Fruit fly (Drosophila melanogaster): ENCODE measurements around the gene Skel.
A peak's percentile ranks its signal among the peaks of the same experiment; 100 is the strongest.

Skel gene

DNA sequence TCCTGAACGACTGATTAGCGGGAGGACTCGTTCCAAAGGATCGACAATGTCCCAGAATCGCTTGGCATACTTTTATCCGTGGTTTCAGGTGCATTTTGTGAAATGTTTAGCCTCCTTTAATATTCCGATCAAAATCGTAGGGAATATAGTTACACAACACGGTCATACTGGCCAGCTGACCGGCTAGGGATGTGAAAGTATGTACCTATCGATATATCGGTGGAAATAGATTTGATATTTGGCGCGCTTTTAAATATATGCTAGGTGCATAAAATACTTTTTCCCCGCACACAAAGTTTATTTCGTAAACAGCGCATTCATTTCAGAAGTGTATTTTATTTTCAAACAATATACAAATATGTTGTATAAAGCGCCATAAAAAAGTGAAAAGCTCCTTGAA, 21.4 kb downstream of the Skel start, which contains the start of gene CG31278 (continued):
- no peak for TF ChIP-seq mirr (GFP tag; optimal IDR thresholded peaks at IDR 0.05)
- TF ChIP-seq gro (GFP tag; optimal IDR thresholded peaks at IDR 0.05), result no peak
- TF ChIP-seq Asciz (GFP tag; optimal IDR thresholded peaks at IDR 0.05), result no peak
- TF ChIP-seq CG9932 (GFP tag; IDR thresholded peaks at IDR 0.05), result no peak
- no peak for TF ChIP-seq Rx (GFP tag; IDR thresholded peaks at IDR 0.05)
- peak; percentile 83 for TF ChIP-seq Dref (GFP tag; IDR thresholded peaks at IDR 0.05)
- TF ChIP-seq BtbVII (GFP tag; optimal IDR thresholded peaks at IDR 0.05), result no peak
- TF ChIP-seq ato (GFP tag; IDR thresholded peaks at IDR 0.05; ENCODE audit: partially characterized antibody), result peak; percentile 77
- no peak for TF ChIP-seq croc (GFP tag; conservative IDR thresholded peaks at IDR 0.05)
- no peak for TF ChIP-seq CG33557 (GFP tag; optimal IDR thresholded peaks at IDR 0.05)
- TF ChIP-seq CG32772 (GFP tag; IDR thresholded peaks at IDR 0.05), result no peak
- TF ChIP-seq HLH54F (GFP tag; optimal IDR thresholded peaks at IDR 0.05), result no peak
- peak; percentile 73 for TF ChIP-seq Med (GFP tag)
- TF ChIP-seq prd (optimal IDR thresholded peaks at IDR 0.05), result no peak
- no peak for TF ChIP-seq prd (GFP tag; IDR thresholded peaks at IDR 0.05)
- no peak for TF ChIP-seq usp (GFP tag; optimal IDR thresholded peaks at IDR 0.05)
- TF ChIP-seq CHES-1-like (GFP tag; optimal IDR thresholded peaks at IDR 0.05), result no peak
- TF ChIP-seq sna (GFP tag; IDR thresholded peaks at IDR 0.05; ENCODE audit: partially characterized antibody), result peak; percentile 78; the same call in 1 of the 2 replicates
- TF ChIP-seq gt (GFP tag; IDR thresholded peaks at IDR 0.05), result no peak
- no peak for TF ChIP-seq gem (tag; optimal IDR thresholded peaks at IDR 0.05)
- TF ChIP-seq mld (GFP tag; IDR thresholded peaks at IDR 0.05; ENCODE audit: partially characterized antibody), result 0 out of 3 replicates have a peak, but pooled peaks have one; percentile 53
- no peak for TF ChIP-seq hkb (optimal IDR thresholded peaks at IDR 0.05)
- no peak for TF ChIP-seq hkb (GFP tag; IDR thresholded peaks at IDR 0.05)
- no peak for TF ChIP-seq CG8944 (GFP tag; optimal IDR thresholded peaks at IDR 0.05)
- no peak for TF ChIP-seq lmd (GFP tag; IDR thresholded peaks at IDR 0.05)
- peak; percentile 91 for TF ChIP-seq Dp (GFP tag; optimal IDR thresholded peaks at IDR 0.05)
- TF ChIP-seq CG4617 (GFP tag; optimal IDR thresholded peaks at IDR 0.05; ENCODE audit: borderline replicate concordance), result peak; percentile 66
- peak; percentile 88 for TF ChIP-seq MBD-R2 (GFP tag; IDR thresholded peaks at IDR 0.05)
- TF ChIP-seq CG7963 (GFP tag; IDR thresholded peaks at IDR 0.05; ENCODE audit: partially characterized antibody), result peak; percentile 80
- no peak for TF ChIP-seq bab2 (GFP tag; optimal IDR thresholded peaks at IDR 0.05)
- no peak for TF ChIP-seq rib (GFP tag; IDR thresholded peaks at IDR 0.05)
- no peak for TF ChIP-seq CG10462 (GFP tag; optimal IDR thresholded peaks at IDR 0.05)
- no peak for TF ChIP-seq CG7556 (GFP tag; optimal IDR thresholded peaks at IDR 0.05)
- no peak for TF ChIP-seq ap (GFP tag; IDR thresholded peaks at IDR 0.05)
- TF ChIP-seq CG18619 (GFP tag; optimal IDR thresholded peaks at IDR 0.05), result no peak
- no peak for TF ChIP-seq CG11247 (GFP tag; IDR thresholded peaks at IDR 0.05)
- no peak for TF ChIP-seq CoRest (tag; optimal IDR thresholded peaks at IDR 0.05)
- TF ChIP-seq CG2116 (GFP tag; optimal IDR thresholded peaks at IDR 0.05), result peak; percentile 46
- no peak for TF ChIP-seq Awh (GFP tag; IDR thresholded peaks at IDR 0.05)
- TF ChIP-seq en (GFP tag; optimal IDR thresholded peaks at IDR 0.05), result no peak
- TF ChIP-seq Jarid2 (GFP tag; optimal IDR thresholded peaks at IDR 0.05), result no peak
- no peak for TF ChIP-seq Fer2 (tag; optimal IDR thresholded peaks at IDR 0.05)
- no peak for TF ChIP-seq br (optimal IDR thresholded peaks at IDR 0.05)
- no peak for TF ChIP-seq wor (GFP tag; IDR thresholded peaks at IDR 0.05)
- TF ChIP-seq CG8359 (GFP tag; optimal IDR thresholded peaks at IDR 0.05; ENCODE audit: borderline replicate concordance), result no peak
- TF ChIP-seq Bgb (GFP tag; IDR thresholded peaks at IDR 0.05; ENCODE audit: partially characterized antibody), result peak; percentile 82
- TF ChIP-seq D19A (tag; optimal IDR thresholded peaks at IDR 0.05), result no peak
- no peak for TF ChIP-seq HmgD (GFP tag; optimal IDR thresholded peaks at IDR 0.05)
- TF ChIP-seq row (GFP tag; IDR thresholded peaks at IDR 0.05), result no peak
- peak; percentile 39; the same call in 1 of the 2 replicates for TF ChIP-seq nerfin-2 (GFP tag; IDR thresholded peaks at IDR 0.05; ENCODE audit: partially characterized antibody)
- no peak for TF ChIP-seq ranshi (GFP tag; IDR thresholded peaks at IDR 0.05)
- TF ChIP-seq CG6791 (GFP tag; IDR thresholded peaks at IDR 0.05; ENCODE audit: partially characterized antibody), result peak; percentile 83

All from whole organism, embryonic.